Worm (Caenorhabditis elegans) whole organism, late embryonic: ENCODE measurements around the gene phg-1.

ENCODE experiments used
- ceh-6 ChIP-seq: fragments of 200-800 bp; sonication (Bioruptor generic); optimal IDR thresholded peaks from 2 replicates; lab custom pipeline; 2018; ENCODE audit warnings: mild to moderate bottlenecking, missing genetic modification characterization, missing compliant biosample characterization
- dmd-4 ChIP-seq: sonication (generic microtip); optimal IDR thresholded peaks from 2 replicates; lab custom pipeline; 2016; ENCODE audit warnings: borderline replicate concordance, missing genetic modification characterization, missing compliant biosample characterization
- pqm-1 ChIP-seq: sonication (generic microtip); optimal IDR thresholded peaks from 2 replicates; lab custom pipeline; 2016; ENCODE audit warnings: missing genetic modification characterization, missing compliant biosample characterization
- rnt-1 ChIP-seq: sonication (generic microtip); optimal IDR thresholded peaks from 2 replicates; lab custom pipeline; 2016; ENCODE audit warnings: missing genetic modification characterization, missing compliant biosample characterization
- unc-55 ChIP-seq: sonication (generic microtip); optimal IDR thresholded peaks from 2 replicates; lab custom pipeline; 2017; ENCODE audit warnings: missing biosample characterization, missing genetic modification reagents, missing genetic modification characterization

- no peak for TF ChIP-seq unc-55 (GFP tag; lab: Kevin White, UChicago)
- no peak for TF ChIP-seq ceh-6 (GFP tag; lab: Kevin White, UChicago)
- TF ChIP-seq rnt-1 (tag; lab: Kevin White, UChicago) = no peak
- TF ChIP-seq dmd-4 (tag; lab: Kevin White, UChicago) = no peak
- TF ChIP-seq pqm-1 (tag; lab: Kevin White, UChicago) = no peak
Observed at ce11 chrII:10166365-10166764, 28.9 kb downstream of the phg-1 start.
